Fruit fly (Drosophila melanogaster) Kc167 (cell line): ENCODE measurements around the gene rols.

Experiments
- Sin3A ChIP-seq: fragments of >200 bp; optimal IDR thresholded peaks from 2 replicates; lab custom pipeline; 2018; ENCODE audit warnings: missing external identifiers
- h ChIP-seq: fragments of >200 bp; optimal IDR thresholded peaks from 3 replicates; lab custom pipeline; 2018; ENCODE audit warnings: missing external identifiers
- insv ChIP-seq: fragments of >200 bp; optimal IDR thresholded peaks from 3 replicates; lab custom pipeline; 2018; ENCODE audit warnings: missing external identifiers
- psq ChIP-seq: fragments of >200 bp; optimal IDR thresholded peaks from 2 replicates; lab custom pipeline; 2017; ENCODE audit warnings: missing external identifiers
- ttk ChIP-seq: sonication (Bioruptor generic); optimal IDR thresholded peaks from 2 replicates; lab custom pipeline; 2017; ENCODE audit warnings: missing external identifiers

DNA sequence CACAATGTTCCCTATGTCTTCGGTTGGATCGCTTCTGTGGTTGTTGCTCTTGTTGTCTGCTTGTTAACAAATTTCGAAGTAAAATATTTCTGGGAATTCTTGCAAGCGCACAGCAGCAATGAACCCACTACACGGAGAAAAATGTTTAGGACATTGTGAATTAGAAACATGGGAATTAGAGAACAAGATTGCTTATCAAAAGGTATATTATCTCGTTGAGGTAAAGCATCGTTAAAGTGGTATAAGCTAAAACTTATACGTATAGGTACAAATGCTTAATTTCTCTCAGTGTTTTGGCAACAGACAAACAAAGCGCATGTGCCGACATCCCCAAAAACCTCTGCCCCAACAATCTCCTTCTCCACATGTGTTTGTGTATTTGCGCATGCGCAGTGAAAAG lies 11.0 kb downstream of the rols start:
- TF ChIP-seq psq (no peak), h (lab: Kevin White, UChicago) (no peak), Sin3A (lab: Kevin White, UChicago) (no peak), insv (lab: Kevin White, UChicago) (no peak), ttk (lab: Kevin White, UChicago) (no peak)
